Worm (Caenorhabditis elegans): Measurements from ENCODE around the gene flwr-1.

DNA sequence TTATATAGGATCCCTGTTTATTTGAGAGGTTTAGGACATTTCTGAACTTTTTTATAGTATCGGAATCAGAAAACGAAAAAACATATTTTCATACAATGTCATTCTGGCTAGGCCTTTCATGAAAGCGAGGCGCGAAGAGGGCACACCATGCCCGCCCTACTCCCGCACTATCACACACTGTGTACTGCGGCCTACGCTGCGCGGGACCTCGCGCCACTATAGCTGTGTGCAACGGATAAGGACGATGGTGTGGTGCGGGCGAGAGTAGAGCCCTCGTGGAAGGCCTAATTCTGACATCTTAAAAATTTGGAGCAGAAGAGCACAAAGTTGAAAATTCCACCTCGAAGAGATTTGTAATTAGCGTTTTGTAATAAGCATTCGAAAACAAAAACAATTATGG, 40.9 kb upstream of the flwr-1 start:
- no peak for TF ChIP-seq him-1 (tag; optimal IDR thresholded peaks at IDR 0.05)
- no peak for TF ChIP-seq W03F9.2 (tag; optimal IDR thresholded peaks at IDR 0.05)

Data from whole organism, L4/young adult.